Fruit fly (Drosophila melanogaster): ENCODE data around the gene CG43330.

CG43330 gene

dm6 chr3L:22458898-22459524, 45.2 kb downstream of the CG43330 start:
- TF ChIP-seq CG10348 (GFP tag; IDR thresholded peaks at IDR 0.05) (no peak), CG13204 (GFP tag; optimal IDR thresholded peaks at IDR 0.05) (peak; percentile 86), CG8159 (tag; optimal IDR thresholded peaks at IDR 0.05) (no peak), CG17806 (tag; optimal IDR thresholded peaks at IDR 0.05) (no peak)

dm6 chr3L:22458271-22458670, 46.0 kb downstream of the CG43330 start:
- TF ChIP-seq CG15710 (tag; optimal IDR thresholded peaks at IDR 0.05) (no peak), CG12605 (GFP tag; IDR thresholded peaks at IDR 0.05) (no peak), Snoo (tag; optimal IDR thresholded peaks at IDR 0.05) (no peak), rn (GFP tag; IDR thresholded peaks at IDR 0.05) (no peak), CG10348 (GFP tag; IDR thresholded peaks at IDR 0.05) (no peak), CG17806 (tag; optimal IDR thresholded peaks at IDR 0.05) (no peak), CG14655 (GFP tag; optimal IDR thresholded peaks at IDR 0.05) (no peak), CG34367 (tag; optimal IDR thresholded peaks at IDR 0.05) (no peak), Ets98B (GFP tag; IDR thresholded peaks at IDR 0.05) (no peak), EcR (GFP tag; optimal IDR thresholded peaks at IDR 0.05) (no peak), gl (tag; optimal IDR thresholded peaks at IDR 0.05) (no peak), D1 (tag; optimal IDR thresholded peaks at IDR 0.05) (no peak), CG13204 (GFP tag; optimal IDR thresholded peaks at IDR 0.05) (no peak), CG32121 (GFP tag; IDR thresholded peaks at IDR 0.05) (no peak), CG4496 (GFP tag; IDR thresholded peaks at IDR 0.05) (no peak), fd96Ca (GFP tag; IDR thresholded peaks at IDR 0.05) (no peak), CG9948 (tag; optimal IDR thresholded peaks at IDR 0.05) (no peak), CG8159 (tag; optimal IDR thresholded peaks at IDR 0.05) (no peak), Pif1B (GFP tag; optimal IDR thresholded peaks at IDR 0.05) (no peak)

- TF ChIP-seq Ets98B (GFP tag; IDR thresholded peaks at IDR 0.05) (no peak), CG17806 (tag; optimal IDR thresholded peaks at IDR 0.05) (no peak), CG4496 (GFP tag; IDR thresholded peaks at IDR 0.05) (no peak), CG10348 (GFP tag; IDR thresholded peaks at IDR 0.05) (no peak), Snoo (tag; optimal IDR thresholded peaks at IDR 0.05) (no peak), CG12605 (GFP tag; IDR thresholded peaks at IDR 0.05) (no peak), D1 (tag; optimal IDR thresholded peaks at IDR 0.05) (no peak), CG9948 (tag; optimal IDR thresholded peaks at IDR 0.05) (no peak), CG15710 (tag; optimal IDR thresholded peaks at IDR 0.05) (no peak), rn (GFP tag; IDR thresholded peaks at IDR 0.05) (no peak), gl (tag; optimal IDR thresholded peaks at IDR 0.05) (no peak), EcR (GFP tag; optimal IDR thresholded peaks at IDR 0.05) (no peak), CG13204 (GFP tag; optimal IDR thresholded peaks at IDR 0.05) (no peak)
Measured at dm6 chr3L:22455953-22456488, 48.2 kb downstream of the CG43330 start.

dm6 chr3L:22454368-22454767, 49.9 kb downstream of the CG43330 start, which contains the start of gene CG11449:
TSS of gene CG11449 (plus strand) at chr3L:22454373.
- TF ChIP-seq CG32121 (GFP tag; IDR thresholded peaks at IDR 0.05) (no peak), Pif1B (GFP tag; optimal IDR thresholded peaks at IDR 0.05) (no peak), CG12605 (GFP tag; IDR thresholded peaks at IDR 0.05) (no peak), Ets98B (GFP tag; IDR thresholded peaks at IDR 0.05) (no peak), Snoo (tag; optimal IDR thresholded peaks at IDR 0.05) (no peak), CG8159 (tag; optimal IDR thresholded peaks at IDR 0.05) (no peak), CG10348 (GFP tag; IDR thresholded peaks at IDR 0.05) (no peak), rn (GFP tag; IDR thresholded peaks at IDR 0.05) (no peak), gl (tag; optimal IDR thresholded peaks at IDR 0.05) (no peak), EcR (GFP tag; optimal IDR thresholded peaks at IDR 0.05) (no peak), D1 (tag; optimal IDR thresholded peaks at IDR 0.05) (no peak), CG14655 (GFP tag; optimal IDR thresholded peaks at IDR 0.05) (no peak), CG15710 (tag; optimal IDR thresholded peaks at IDR 0.05) (no peak), CG13204 (GFP tag; optimal IDR thresholded peaks at IDR 0.05) (no peak), CG8301 (tag; optimal IDR thresholded peaks at IDR 0.05) (no peak), CG4496 (GFP tag; IDR thresholded peaks at IDR 0.05) (no peak), Pif1A (GFP tag; optimal IDR thresholded peaks at IDR 0.05) (no peak), CG34367 (tag; optimal IDR thresholded peaks at IDR 0.05) (no peak), CG9948 (tag; optimal IDR thresholded peaks at IDR 0.05) (no peak), CG17806 (tag; optimal IDR thresholded peaks at IDR 0.05) (no peak)
